Fruit fly (Drosophila melanogaster) whole organism, embryonic: ENCODE data around the gene CHOp24.

ENCODE experiments used
- B-H2 ChIP-seq: fragments of 200-800 bp; sonication (Bioruptor generic); optimal IDR thresholded peaks from 2 replicates; lab custom pipeline; 2018; ENCODE audit warnings: missing biosample characterization, mild to moderate bottlenecking, missing genetic modification characterization
- Bdp1 ChIP-seq: fragments of 200-800 bp; sonication (Bioruptor generic); optimal IDR thresholded peaks from 3 replicates; lab custom pipeline; 2016; ENCODE audit warnings: missing biosample characterization, missing genetic modification characterization
- CG10274 ChIP-seq: fragments of 200-800 bp; sonication (Bioruptor generic); optimal IDR thresholded peaks from 3 replicates; lab custom pipeline; 2017; ENCODE audit warnings: missing biosample characterization, mild to moderate bottlenecking, missing genetic modification characterization
- CG10959 ChIP-seq: fragments of 200-800 bp; sonication (Bioruptor generic); IDR thresholded peaks from 2 replicates; pipeline ENCODE4 v1.3.6; 2022; ENCODE audit warnings: missing biosample characterization, missing genetic modification characterization
- CG11504 ChIP-seq: fragments of 200-800 bp; sonication (Bioruptor generic); optimal IDR thresholded peaks from 3 replicates; lab custom pipeline; 2019; ENCODE audit warnings: missing biosample characterization, mild to moderate bottlenecking, missing genetic modification characterization, moderate library complexity
- CG12104 ChIP-seq: fragments of 200-800 bp; sonication (Bioruptor generic); optimal IDR thresholded peaks from 3 replicates; lab custom pipeline; 2016; ENCODE audit warnings: missing biosample characterization, missing genetic modification characterization
- CG13424 ChIP-seq: fragments of 200-800 bp; sonication (Bioruptor generic); optimal IDR thresholded peaks from 2 replicates; lab custom pipeline; 2019; ENCODE audit warnings: missing biosample characterization, mild to moderate bottlenecking, missing genetic modification characterization, moderate library complexity
- CG14441 ChIP-seq: fragments of 200-800 bp; sonication (Bioruptor generic); IDR thresholded peaks from 2 replicates; pipeline ENCODE4 v1.3.6; 2022; ENCODE audit warnings: missing biosample characterization, missing genetic modification characterization
- CG16815 ChIP-seq: fragments of 200-800 bp; sonication (Bioruptor generic); optimal IDR thresholded peaks from 3 replicates; lab custom pipeline; 2017; ENCODE audit warnings: missing biosample characterization, mild to moderate bottlenecking, missing genetic modification characterization
- CG17328 ChIP-seq: fragments of 200-800 bp; sonication (Bioruptor generic); IDR thresholded peaks from 2 replicates; pipeline ENCODE4 v1.3.6; 2022; ENCODE audit warnings: missing biosample characterization, missing genetic modification characterization
- CG18476 ChIP-seq: fragments of 200-800 bp; sonication (Bioruptor generic); optimal IDR thresholded peaks from 2 replicates; lab custom pipeline; 2016; ENCODE audit warnings: missing biosample characterization, mild to moderate bottlenecking, missing genetic modification characterization
- CG3407 ChIP-seq: fragments of 200-800 bp; sonication (Bioruptor generic); optimal IDR thresholded peaks from 2 replicates; lab custom pipeline; 2018; ENCODE audit warnings: missing biosample characterization, mild to moderate bottlenecking, missing genetic modification characterization
- CG34422 ChIP-seq: fragments of 200-800 bp; sonication (Bioruptor generic); IDR thresholded peaks from 3 replicates; pipeline ENCODE4 v1.3.6; 2022; ENCODE audit warnings: missing biosample characterization, missing genetic modification characterization
- CG42726 ChIP-seq: fragments of 200-800 bp; sonication (Bioruptor generic); IDR thresholded peaks from 2 replicates; pipeline ENCODE4 v1.3.6; 2022; ENCODE audit warnings: missing biosample characterization, missing genetic modification characterization; ENCODE audit not compliant: partially characterized antibody
- CG4617 ChIP-seq: fragments of 200-800 bp; sonication (Bioruptor generic); optimal IDR thresholded peaks from 3 replicates; lab custom pipeline; 2016; ENCODE audit warnings: missing biosample characterization, missing genetic modification characterization, borderline replicate concordance
- CG4854 ChIP-seq: fragments of 200-800 bp; sonication (Bioruptor generic); optimal IDR thresholded peaks from 2 replicates; lab custom pipeline; 2016; ENCODE audit warnings: missing biosample characterization, missing genetic modification characterization, inconsistent platforms
- CG7556 ChIP-seq: fragments of 200-800 bp; sonication (Bioruptor generic); optimal IDR thresholded peaks from 2 replicates; lab custom pipeline; 2017; ENCODE audit warnings: missing biosample characterization, mild to moderate bottlenecking, missing genetic modification characterization
- CG7839 ChIP-seq: fragments of 200-800 bp; sonication (Bioruptor generic); optimal IDR thresholded peaks from 3 replicates; lab custom pipeline; 2018; ENCODE audit warnings: missing biosample characterization, mild to moderate bottlenecking, missing genetic modification characterization, moderate library complexity
- CG8944 ChIP-seq: fragments of 200-800 bp; sonication (Bioruptor generic); optimal IDR thresholded peaks from 3 replicates; lab custom pipeline; 2016; ENCODE audit warnings: missing biosample characterization, missing genetic modification characterization
- CG9609 ChIP-seq: fragments of 200-800 bp; sonication (Bioruptor generic); optimal IDR thresholded peaks from 3 replicates; lab custom pipeline; 2016; ENCODE audit warnings: missing biosample characterization, missing genetic modification characterization
- D ChIP-seq, 2 experiments: fragments of 200-800 bp in 1 of 2; fragments of >200 bp in 1 of 2; sonication (Bioruptor generic) in 1 of 2; optimal IDR thresholded peaks; 2 replicates in 1 of 2; 3 replicates in 1 of 2; lab custom pipeline; 2017; ENCODE audit warnings: mild to moderate bottlenecking in 1 of 2, missing biosample characterization in 1 of 2, missing genetic modification characterization in 1 of 2, missing genetic modification reagents in 1 of 2
- Dip2 ChIP-seq: fragments of 200-800 bp; sonication (Bioruptor generic); IDR thresholded peaks from 2 replicates; pipeline ENCODE4 v1.3.6; 2022; ENCODE audit warnings: missing biosample characterization, missing genetic modification characterization
- Doc3 ChIP-seq: fragments of 200-800 bp; sonication (Bioruptor generic); IDR thresholded peaks from 3 replicates; pipeline ENCODE4 v1.3.6; 2022; ENCODE audit warnings: missing biosample characterization, missing genetic modification characterization; ENCODE audit not compliant: partially characterized antibody
- GATAe ChIP-seq: fragments of 200-800 bp; sonication (Bioruptor generic); conservative IDR thresholded peaks from 2 replicates; pipeline ENCODE4 v1.3.6; 2022; ENCODE audit warnings: missing biosample characterization, missing genetic modification characterization
- HmgZ ChIP-seq: fragments of 200-800 bp; sonication (Bioruptor generic); optimal IDR thresholded peaks from 2 replicates; lab custom pipeline; 2018; ENCODE audit warnings: missing biosample characterization, mild to moderate bottlenecking, missing genetic modification characterization
- Hmr ChIP-seq: fragments of 200-800 bp; sonication (Bioruptor generic); optimal IDR thresholded peaks from 3 replicates; lab custom pipeline; 2017; ENCODE audit warnings: mild to moderate bottlenecking, missing biosample characterization, missing genetic modification reagents, missing genetic modification characterization
- Hmx ChIP-seq: fragments of 200-800 bp; sonication (Bioruptor generic); optimal IDR thresholded peaks from 2 replicates; lab custom pipeline; 2016; ENCODE audit warnings: missing biosample characterization, missing genetic modification characterization
- MTF-1 ChIP-seq: fragments of 200-800 bp; sonication (Bioruptor generic); optimal IDR thresholded peaks from 2 replicates; lab custom pipeline; 2018; ENCODE audit warnings: missing biosample characterization, mild to moderate bottlenecking, missing genetic modification characterization, borderline replicate concordance
- NFAT ChIP-seq: fragments of 200-800 bp; sonication (Bioruptor generic); IDR thresholded peaks from 2 replicates; pipeline ENCODE4 v1.3.6; 2022; ENCODE audit warnings: missing biosample characterization, missing genetic modification characterization
- Nf-YA ChIP-seq: fragments of 200-800 bp; sonication (Bioruptor generic); IDR thresholded peaks from 2 replicates; pipeline ENCODE4 v1.3.6; 2022; ENCODE audit warnings: missing biosample characterization, missing genetic modification characterization
- Optix ChIP-seq: fragments of 200-800 bp; sonication (Bioruptor generic); IDR thresholded peaks from 3 replicates; pipeline ENCODE4 v1.3.6; 2022; ENCODE audit warnings: missing biosample characterization, missing genetic modification characterization
- az2 ChIP-seq: fragments of 200-800 bp; sonication (Bioruptor generic); optimal IDR thresholded peaks from 3 replicates; lab custom pipeline; 2016; ENCODE audit warnings: missing biosample characterization, missing genetic modification characterization
- bowl ChIP-seq: fragments of 200-800 bp; sonication (Bioruptor generic); IDR thresholded peaks from 2 replicates; pipeline ENCODE4 v1.3.6; 2022; ENCODE audit warnings: missing biosample characterization, missing genetic modification characterization
- btn ChIP-seq: fragments of 200-800 bp; sonication (Bioruptor generic); optimal IDR thresholded peaks from 2 replicates; lab custom pipeline; 2016; ENCODE audit warnings: missing biosample characterization, missing genetic modification characterization
- ci ChIP-seq: fragments of 200-800 bp; sonication (Bioruptor generic); IDR thresholded peaks from 3 replicates; pipeline ENCODE4 v1.3.6; 2022; ENCODE audit warnings: missing biosample characterization, missing genetic modification characterization
- da ChIP-seq: fragments of 200-800 bp; sonication (Bioruptor generic); optimal IDR thresholded peaks from 2 replicates; lab custom pipeline; 2016; ENCODE audit warnings: missing biosample characterization, missing genetic modification characterization
- dm ChIP-seq: fragments of 200-800 bp; sonication (Bioruptor generic); optimal IDR thresholded peaks from 3 replicates; lab custom pipeline; 2016; ENCODE audit warnings: missing biosample characterization, missing genetic modification characterization
- ftz-f1 ChIP-seq: fragments of 200-800 bp; sonication (Bioruptor generic); optimal IDR thresholded peaks from 2 replicates; lab custom pipeline; 2016; ENCODE audit warnings: missing biosample characterization, missing genetic modification characterization
- grau ChIP-seq: fragments of 200-800 bp; optimal IDR thresholded peaks from 3 replicates; lab custom pipeline; 2019; ENCODE audit warnings: missing biosample characterization, mild to moderate bottlenecking, missing genetic modification characterization, moderate library complexity
- lov ChIP-seq, 2 experiments: fragments of 200-800 bp in 1 of 2; fragments of >200 bp in 1 of 2; sonication (Bioruptor generic) in 1 of 2; IDR thresholded peaks in 1 of 2; optimal IDR thresholded peaks in 1 of 2; 2 replicates in 1 of 2; 3 replicates in 1 of 2; pipeline versions ENCODE4 v1.3.6 to Lab custom; 2017 to 2022; ENCODE audit warnings: missing biosample characterization in 1 of 2, missing genetic modification characterization in 1 of 2
- peb ChIP-seq: fragments of 200-800 bp; sonication (Bioruptor generic); IDR thresholded peaks from 2 replicates; pipeline ENCODE4 v1.3.6; 2022; ENCODE audit warnings: missing biosample characterization, missing genetic modification characterization
- pnt ChIP-seq: fragments of 200-800 bp; sonication (Bioruptor generic); optimal IDR thresholded peaks from 3 replicates; lab custom pipeline; 2016; ENCODE audit warnings: missing biosample characterization, missing genetic modification characterization
- row ChIP-seq: fragments of 200-800 bp; sonication (Bioruptor generic); IDR thresholded peaks from 3 replicates; pipeline ENCODE4 v1.3.6; 2022; ENCODE audit warnings: missing biosample characterization, missing genetic modification characterization
- slou ChIP-seq: fragments of 200-800 bp; sonication (Bioruptor generic); optimal IDR thresholded peaks from 3 replicates; lab custom pipeline; 2016; ENCODE audit warnings: missing biosample characterization, missing genetic modification characterization
- sna ChIP-seq: fragments of 200-800 bp; sonication (Bioruptor generic); IDR thresholded peaks from 2 replicates; pipeline ENCODE4 v1.3.6; 2022; ENCODE audit warnings: missing biosample characterization, missing genetic modification characterization; ENCODE audit not compliant: partially characterized antibody
- tna ChIP-seq: fragments of 200-800 bp; sonication (Bioruptor generic); IDR thresholded peaks from 2 replicates; pipeline ENCODE4 v1.3.6; 2022; ENCODE audit warnings: missing biosample characterization, missing genetic modification characterization; ENCODE audit not compliant: partially characterized antibody
- twi ChIP-seq: fragments of 200-800 bp; optimal IDR thresholded peaks from 2 replicates; lab custom pipeline; 2019; ENCODE audit warnings: missing biosample characterization, mild to moderate bottlenecking, missing genetic modification characterization, moderate library complexity
- vnd ChIP-seq: fragments of 200-800 bp; sonication (Bioruptor generic); IDR thresholded peaks from 3 replicates; pipeline ENCODE4 v1.3.6; 2022; ENCODE audit warnings: missing biosample characterization, missing genetic modification characterization; ENCODE audit not compliant: partially characterized antibody

The CHOp24 gene

DNA sequence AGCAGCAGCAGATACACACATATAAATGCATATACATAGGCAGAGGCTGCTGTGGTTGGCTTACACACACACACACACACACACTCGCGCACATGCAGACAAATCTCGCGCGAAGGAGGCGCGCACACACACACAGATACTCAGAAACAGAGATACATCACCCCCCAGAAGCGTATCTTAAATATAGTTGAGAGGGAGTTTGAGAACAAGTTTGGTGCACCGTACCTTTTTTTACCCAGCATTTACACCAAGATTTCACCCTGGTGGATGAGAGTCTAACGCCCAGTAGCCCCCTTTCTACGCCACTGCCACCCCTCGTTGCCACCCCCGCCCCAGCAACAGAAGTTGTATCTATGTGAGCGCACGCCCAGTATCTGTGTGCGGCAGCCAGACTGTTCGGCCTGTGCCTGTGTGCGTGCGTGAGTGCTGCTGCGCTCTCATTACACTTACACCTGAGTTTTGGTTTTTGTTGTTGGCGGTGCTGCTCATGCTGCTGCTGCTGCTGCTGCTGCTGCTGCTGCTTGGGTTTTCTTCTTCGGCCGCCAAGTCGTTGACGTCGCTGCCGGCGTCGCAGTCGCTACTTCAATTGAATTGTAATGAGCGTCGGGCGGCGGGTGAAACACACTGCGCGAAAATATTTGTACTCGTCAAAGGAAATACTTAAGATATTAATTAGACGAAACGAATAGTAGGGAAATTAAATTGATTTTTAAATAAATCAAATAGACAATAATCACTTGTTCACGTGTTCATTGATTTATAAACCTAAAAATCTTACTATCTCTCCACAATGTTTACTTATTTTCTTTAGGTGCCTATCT, 49.5 kb downstream of the CHOp24 start (continued):
- TF ChIP-seq bowl (peak; percentile 79), da (no peak), Bdp1 (GFP tag; lab: Kevin White, UChicago) (no peak), az2 (peak; percentile 81), CG9609 (peak; percentile 63), B-H2 (GFP tag; lab: Kevin White, UChicago) (no peak), D (optimal IDR thresholded peaks at IDR 0.05; lab: Kevin White, UChicago) (no peak), D (GFP tag; optimal IDR thresholded peaks at IDR 0.05; lab: Kevin White, UChicago) (peak; percentile 73), Dip2 (no peak), NFAT (peak; percentile 84), CG18476 (GFP tag; lab: Kevin White, UChicago) (no peak), MTF-1 (GFP tag; lab: Kevin White, UChicago) (peak; percentile 59), CG11504 (tag; lab: Kevin White, UChicago) (peak; percentile 78), Hmx (GFP tag; lab: Kevin White, UChicago) (no peak), lov (optimal IDR thresholded peaks at IDR 0.05; lab: Kevin White, UChicago) (no peak), lov (GFP tag; IDR thresholded peaks at IDR 0.05; lab: Robert Waterston, UW) (peak; percentile 94), Nf-YA (GFP tag; lab: Robert Waterston, UW) (peak; percentile 89), CG14441 (GFP tag; lab: Robert Waterston, UW) (peak; percentile 92), ftz-f1 (no peak), row (GFP tag; lab: Robert Waterston, UW) (peak; percentile 91), Hmr (peak; percentile 82), dm (GFP tag; lab: Kevin White, UChicago) (no peak), ci (peak; percentile 96), tna (no peak), CG3407 (GFP tag; lab: Kevin White, UChicago) (peak; percentile 67), CG34422 (peak; percentile 91), HmgZ (tag; lab: Kevin White, UChicago) (peak; percentile 70), CG7839 (tag; lab: Kevin White, UChicago) (peak; percentile 79), grau (tag; lab: Kevin White, UChicago) (peak; percentile 74), Optix (GFP tag; lab: Robert Waterston, UW) (peak; percentile 95), CG13424 (tag; lab: Kevin White, UChicago) (peak; percentile 81), btn (no peak), CG10959 (GFP tag; lab: Robert Waterston, UW) (peak; percentile 88), CG12104 (peak; percentile 30), Doc3 (no peak), sna (GFP tag; lab: Robert Waterston, UW) (no peak), peb (GFP tag; lab: Robert Waterston, UW) (peak; percentile 86), vnd (GFP tag; lab: Robert Waterston, UW) (no peak), CG42726 (GFP tag; lab: Robert Waterston, UW) (no peak), CG17328 (GFP tag; lab: Robert Waterston, UW) (peak; percentile 97), CG8944 (peak; percentile 76), CG4617 (peak; percentile 36), CG10274 (GFP tag; lab: Kevin White, UChicago) (peak; percentile 44), CG7556 (GFP tag; lab: Kevin White, UChicago) (peak; percentile 75), slou (GFP tag; lab: Kevin White, UChicago) (peak; percentile 30), pnt (GFP tag; lab: Kevin White, UChicago) (peak; percentile 75), CG16815 (GFP tag; lab: Kevin White, UChicago) (peak; percentile 93), twi (tag; lab: Kevin White, UChicago) (peak; percentile 66), GATAe (GFP tag; lab: Robert Waterston, UW) (0 out of 2 replicates have a peak, but pooled peaks have one; percentile 32), CG4854 (no peak)
